Worm (Caenorhabditis elegans): ENCODE results near the gene asp-12.
A peak's percentile ranks its signal among the peaks of the same experiment; 100 is the strongest.

The asp-12 gene

ce11 chrV:8243201-8243600, 25.8 kb upstream of the asp-12 start:
- peak; percentile 73 for TF ChIP-seq fos-1 (tag; optimal IDR thresholded peaks at IDR 0.05)
- no peak for TF ChIP-seq crh-2 (tag; optimal IDR thresholded peaks at IDR 0.05)

- TF ChIP-seq nhr-11 (tag; optimal IDR thresholded peaks at IDR 0.05) (no peak), nhr-10 (tag; optimal IDR thresholded peaks at IDR 0.05) (no peak), lin-13 (GFP tag; optimal IDR thresholded peaks at IDR 0.05) (no peak), sem-4 (tag; optimal IDR thresholded peaks at IDR 0.05) (no peak), ceh-16 (tag; optimal IDR thresholded peaks at IDR 0.05) (no peak), fos-1 (tag; optimal IDR thresholded peaks at IDR 0.05) (no peak), dmd-4 (tag; optimal IDR thresholded peaks at IDR 0.05) (no peak)
Measured at ce11 chrV:8245457-8245856, 23.6 kb upstream of the asp-12 start, which contains the start of gene C16D9.5. TSS of gene C16D9.5 (minus strand) at chrV:8245557.

ce11 chrV:8247311-8248105, 21.5 kb upstream of the asp-12 start:
- TF ChIP-seq nhr-11 (tag; optimal IDR thresholded peaks at IDR 0.05) (no peak), skn-1 (tag; optimal IDR thresholded peaks at IDR 0.05) (no peak), dmd-4 (tag; optimal IDR thresholded peaks at IDR 0.05) (no peak), crh-2 (tag; optimal IDR thresholded peaks at IDR 0.05) (peak; percentile 78), nhr-6 (tag; optimal IDR thresholded peaks at IDR 0.05) (no peak), ZK546.5 (tag; optimal IDR thresholded peaks at IDR 0.05) (no peak), R02D3.7 (tag; optimal IDR thresholded peaks at IDR 0.05) (no peak), nhr-23 (tag; optimal IDR thresholded peaks at IDR 0.05) (no peak), lin-13 (GFP tag; optimal IDR thresholded peaks at IDR 0.05) (peak; percentile 65), unc-55 (GFP tag; optimal IDR thresholded peaks at IDR 0.05) (peak; percentile 10), fos-1 (tag; optimal IDR thresholded peaks at IDR 0.05) (peak; percentile 82), mbf-1 (tag; optimal IDR thresholded peaks at IDR 0.05) (no peak), unc-62 (GFP tag; optimal IDR thresholded peaks at IDR 0.05) (peak; percentile 3), snpc-4 (tag; optimal IDR thresholded peaks at IDR 0.05) (peak; percentile 98), blmp-1 (tag; optimal IDR thresholded peaks at IDR 0.05; ENCODE audit: insufficient read depth) (no peak), peb-1 (tag; optimal IDR thresholded peaks at IDR 0.05) (no peak), nhr-21 (tag; optimal IDR thresholded peaks at IDR 0.05) (peak; percentile 77), sma-3 (GFP tag; optimal IDR thresholded peaks at IDR 0.05) (peak; percentile 92), Y55F3AM.14 (GFP tag; optimal IDR thresholded peaks at IDR 0.05) (no peak), ama-1 (optimal IDR thresholded peaks at IDR 0.05) (peak; percentile 97), ceh-16 (tag; optimal IDR thresholded peaks at IDR 0.05) (peak; percentile 2), ztf-4 (tag; optimal IDR thresholded peaks at IDR 0.05) (peak; percentile 42), gmeb-1 (tag; optimal IDR thresholded peaks at IDR 0.05) (peak; percentile 84), F13H6.1 (tag; optimal IDR thresholded peaks at IDR 0.05) (peak; percentile 68), alr-1 (tag; optimal IDR thresholded peaks at IDR 0.05) (no peak), zag-1 (tag; optimal IDR thresholded peaks at IDR 0.05) (no peak), mdl-1 (tag; optimal IDR thresholded peaks at IDR 0.05) (peak; percentile 17 to 42), sma-9 (GFP tag; optimal IDR thresholded peaks at IDR 0.05) (peak; percentile 85), sma-9 (tag; optimal IDR thresholded peaks at IDR 0.05) (no peak), nhr-10 (tag; optimal IDR thresholded peaks at IDR 0.05) (no peak), nhr-25 (tag; optimal IDR thresholded peaks at IDR 0.05) (peak; percentile 61), ztf-1 (GFP tag; conservative IDR thresholded peaks at IDR 0.05) (no peak), lsy-2 (tag; optimal IDR thresholded peaks at IDR 0.05) (peak; percentile 46 to 56), ceh-82 (tag; optimal IDR thresholded peaks at IDR 0.05) (no peak), elt-3 (tag; optimal IDR thresholded peaks at IDR 0.05) (no peak), elt-1 (tag; optimal IDR thresholded peaks at IDR 0.05) (no peak), lin-11 (tag; optimal IDR thresholded peaks at IDR 0.05) (no peak), nhr-129 (tag; optimal IDR thresholded peaks at IDR 0.05) (peak; percentile 51), nhr-237 (tag; optimal IDR thresholded peaks at IDR 0.05) (peak; percentile 30), unc-39 (tag; optimal IDR thresholded peaks at IDR 0.05) (no peak), aly-2 (tag; optimal IDR thresholded peaks at IDR 0.05) (no peak), sem-4 (tag; optimal IDR thresholded peaks at IDR 0.05) (peak; percentile 37), nhr-77 (tag; optimal IDR thresholded peaks at IDR 0.05) (peak; percentile 3), egl-27 (tag; optimal IDR thresholded peaks at IDR 0.05) (peak; percentile 61), lin-39 (tag; optimal IDR thresholded peaks at IDR 0.05) (no peak), ztf-11 (tag; optimal IDR thresholded peaks at IDR 0.05) (no peak), nhr-12 (tag; optimal IDR thresholded peaks at IDR 0.05) (no peak), mab-5 (tag; optimal IDR thresholded peaks at IDR 0.05) (peak; percentile 19), C34F6.9 (tag; optimal IDR thresholded peaks at IDR 0.05) (peak; percentile 23)
